Fruit fly (Drosophila melanogaster) S2 (cell line): ENCODE data around the gene CG10163.

Experiments used
- CG8478 ChIP-seq: fragments of >200 bp; optimal IDR thresholded peaks from 2 replicates; lab custom pipeline; 2018
- CTCF ChIP-seq, 2 experiments: fragments of >200 bp; optimal IDR thresholded peaks; 2 replicates each; lab custom pipeline; 2018

DNA sequence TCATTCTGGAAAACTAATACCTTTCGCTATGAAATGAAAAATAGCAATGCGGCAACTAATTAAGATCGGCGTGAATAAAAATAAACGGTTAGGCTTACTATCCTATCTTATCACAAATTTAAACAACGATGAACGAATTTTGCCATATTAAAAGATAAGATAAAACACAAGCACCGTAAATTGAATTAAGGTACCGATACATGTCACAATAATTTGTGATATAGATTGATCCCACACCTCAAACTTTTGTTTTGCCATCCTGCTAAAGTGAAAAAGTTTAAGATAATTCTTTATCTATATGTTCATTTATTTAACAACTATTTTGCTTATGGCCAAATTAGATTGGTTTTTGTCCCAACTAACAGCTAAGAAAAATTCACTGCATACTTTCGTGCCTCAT, 24.5 kb downstream of the CG10163 start, which contains the start of gene CG42714:
- TF ChIP-seq CTCF (optimal IDR thresholded peaks at IDR 0.05; lab: Kevin White, UChicago) (no peak), CG8478 (lab: Kevin White, UChicago) (no peak)
